Worm (Caenorhabditis elegans) whole organism, L1 larva: Measurements from ENCODE around the gene M163.8.

Experiments used
- aha-1 ChIP-seq: fragments of 150-350 bp; optimal IDR thresholded peaks from 2 replicates; lab custom pipeline; 2014; ENCODE audit warnings: missing biosample characterization, missing genetic modification characterization
- ama-1 ChIP-seq: fragments of 150-350 bp; optimal IDR thresholded peaks from 2 replicates; lab custom pipeline; 2014

DNA sequence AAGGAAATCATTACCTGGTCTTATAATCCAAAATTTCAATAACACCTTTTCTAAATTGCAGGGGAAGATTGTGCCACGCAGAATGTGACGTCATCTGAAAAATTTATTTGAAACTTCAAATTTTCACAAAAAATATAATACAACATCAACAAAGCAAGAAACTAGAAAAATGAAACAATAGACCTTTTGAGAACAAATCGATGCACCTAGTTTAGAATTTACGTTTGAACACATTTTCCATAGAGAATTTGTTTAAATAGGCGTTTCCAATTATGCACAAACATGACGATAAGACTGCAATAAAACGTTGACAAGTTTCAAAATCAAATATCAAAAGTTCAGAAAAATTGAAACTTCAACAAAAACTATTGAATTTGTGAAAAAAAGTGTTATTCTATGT, 27.9 kb downstream of the M163.8 start, which contains the start of gene fbxa-141:
- TF ChIP-seq ama-1 (no peak), aha-1 (tag; lab: Kevin White, UChicago) (no peak)
